Fruit fly (Drosophila melanogaster) Kc167 (cell line): ENCODE results near the gene Cyp316a1.

ENCODE experiments used
- h ChIP-seq: fragments of >200 bp; optimal IDR thresholded peaks from 3 replicates; lab custom pipeline; 2018; ENCODE audit warnings: missing external identifiers
- insv ChIP-seq: fragments of >200 bp; optimal IDR thresholded peaks from 3 replicates; lab custom pipeline; 2018; ENCODE audit warnings: missing external identifiers
- psq ChIP-seq: fragments of >200 bp; optimal IDR thresholded peaks from 2 replicates; lab custom pipeline; 2017; ENCODE audit warnings: missing external identifiers

DNA sequence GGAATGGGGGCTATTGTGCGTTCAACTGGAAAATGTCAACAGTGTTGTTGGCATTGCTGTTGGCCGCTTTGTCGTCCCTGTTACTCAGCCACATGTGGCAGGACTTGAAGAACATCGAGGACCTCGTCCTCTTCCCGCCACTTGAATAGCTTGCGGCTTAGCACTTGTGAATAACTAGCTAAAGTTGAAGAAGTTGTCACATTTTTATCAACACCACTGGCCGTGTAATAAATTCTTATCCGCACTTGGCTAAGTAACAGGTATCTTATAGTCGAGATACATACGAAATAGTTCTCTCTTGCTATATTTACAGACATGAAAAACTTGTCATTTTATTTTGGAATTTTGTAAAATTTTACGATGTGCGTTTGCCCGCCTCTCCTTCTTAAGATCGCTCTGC is 16.4 kb upstream of the Cyp316a1 start, which contains the start of gene CG43292:
- TF ChIP-seq h (lab: Kevin White, UChicago) (no peak), psq (lab: Kevin White, UChicago) (no peak), insv (lab: Kevin White, UChicago) (no peak)
